Worm (Caenorhabditis elegans) whole organism, L4 larva: ENCODE measurements around the gene ZK1320.11.

Experiments used
- F49E8.2 ChIP-seq: sonication (generic microtip); optimal IDR thresholded peaks from 2 replicates; lab custom pipeline; 2016; ENCODE audit warnings: missing compliant biosample characterization, mild to moderate bottlenecking, missing genetic modification characterization, borderline replicate concordance
- hlh-11 ChIP-seq: fragments of 200-800 bp; sonication (Bioruptor generic); optimal IDR thresholded peaks from 2 replicates; lab custom pipeline; 2018; ENCODE audit warnings: mild to moderate bottlenecking, missing genetic modification characterization, missing compliant biosample characterization
- lin-13 ChIP-seq: fragments of 150-350 bp; optimal IDR thresholded peaks from 2 replicates; lab custom pipeline; 2014; ENCODE audit warnings: missing biosample characterization, missing genetic modification reagents, missing genetic modification characterization
- lin-39 ChIP-seq: fragments of 150-350 bp; optimal IDR thresholded peaks from 2 replicates; lab custom pipeline; 2014; ENCODE audit warnings: missing biosample characterization, missing genetic modification reagents, missing genetic modification characterization
- lsy-2 ChIP-seq, 2 experiments: fragments of 150-350 bp in 1 of 2; sonication (generic microtip) in 1 of 2; optimal IDR thresholded peaks; 2 replicates each; lab custom pipeline; 2014 to 2017; ENCODE audit warnings: missing biosample characterization in 2 of 2, missing genetic modification characterization in 2 of 2
- nhr-48 ChIP-seq: sonication (generic microtip); optimal IDR thresholded peaks from 2 replicates; lab custom pipeline; 2016; ENCODE audit warnings: mild to moderate bottlenecking, missing genetic modification characterization, missing compliant biosample characterization
- sdz-12 ChIP-seq: fragments of 200-800 bp; sonication (Bioruptor generic); optimal IDR thresholded peaks from 2 replicates; lab custom pipeline; 2018; ENCODE audit warnings: mild to moderate bottlenecking, missing genetic modification characterization, missing compliant biosample characterization
- tag-97 ChIP-seq: fragments of 200-800 bp; sonication (Bioruptor generic); IDR thresholded peaks from 2 replicates; pipeline ENCODE4 v1.3.6; 2022; ENCODE audit warnings: missing genetic modification characterization, missing compliant biosample characterization
- zfp-2 ChIP-seq: sonication (generic microtip); optimal IDR thresholded peaks from 2 replicates; lab custom pipeline; 2016; ENCODE audit warnings: mild to moderate bottlenecking, missing genetic modification characterization, missing compliant biosample characterization

DNA sequence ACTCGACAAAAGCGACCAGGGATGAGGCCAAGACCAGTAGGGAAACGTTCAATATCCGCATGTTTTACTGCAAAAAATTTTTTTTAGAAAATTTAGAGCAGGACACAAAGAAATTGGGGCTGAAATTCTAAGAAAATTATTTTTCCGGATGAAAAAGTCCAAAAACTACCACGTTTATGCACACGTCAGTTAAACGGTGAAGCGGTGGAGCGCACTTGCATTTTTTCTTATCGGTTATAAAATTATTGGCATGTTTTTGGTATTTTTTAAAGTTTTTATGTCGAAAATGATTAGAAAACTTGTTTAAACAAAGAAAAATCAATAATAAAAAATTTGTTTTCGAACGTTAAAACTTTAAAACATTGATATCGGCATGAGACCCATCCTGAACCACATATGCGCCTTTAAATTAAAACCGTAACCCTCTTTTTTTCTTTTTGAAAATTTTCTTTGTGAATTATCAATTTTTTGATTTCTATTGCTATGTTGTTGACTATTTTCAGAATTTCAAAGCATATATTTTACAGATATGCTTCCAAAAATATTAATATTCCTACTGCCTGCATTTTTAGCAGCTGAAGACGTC, 43.2 kb upstream of the ZK1320.11 start, which contains the start of the genes dnj-20 and ZK1307.8:
- TF ChIP-seq lin-13 (GFP tag; lab: Kevin White, UChicago), result no peak
- no peak for TF ChIP-seq F49E8.2
- TF ChIP-seq sdz-12 (GFP tag; lab: Kevin White, UChicago), result no peak
- no peak for TF ChIP-seq tag-97 (GFP tag; lab: Robert Waterston, UW)
- peak in 1 of 2 experiments; percentile 56 for TF ChIP-seq lsy-2 (tag; optimal IDR thresholded peaks at IDR 0.05; lab: Kevin White, UChicago)
- TF ChIP-seq hlh-11 (tag; lab: Kevin White, UChicago), result no peak
- TF ChIP-seq lin-39, result no peak
- no peak for TF ChIP-seq zfp-2
- TF ChIP-seq nhr-48 (tag; lab: Kevin White, UChicago), result no peak
